Worm (Caenorhabditis elegans) whole organism, L1 larva: ENCODE measurements around the gene B0464.6.

Experiments
- ama-1 ChIP-seq: fragments of 150-350 bp; optimal IDR thresholded peaks from 2 replicates; lab custom pipeline; 2014
- ceh-82 ChIP-seq, 3 experiments: fragments of 150-350 bp in 1 of 3; sonication (generic microtip) in 2 of 3; optimal IDR thresholded peaks; 2 replicates each; lab custom pipeline; 2014 to 2017; ENCODE audit warnings: missing biosample characterization in 3 of 3, missing genetic modification characterization in 3 of 3
- ces-1 ChIP-seq: fragments of 150-350 bp; optimal IDR thresholded peaks from 2 replicates; lab custom pipeline; 2014; ENCODE audit warnings: missing biosample characterization, missing genetic modification reagents, missing genetic modification characterization
- dsc-1 ChIP-seq: sonication (generic microtip); optimal IDR thresholded peaks from 2 replicates; lab custom pipeline; 2016; ENCODE audit warnings: mild to moderate bottlenecking, missing genetic modification characterization, missing compliant biosample characterization
- fkh-10 ChIP-seq: sonication (generic microtip); optimal IDR thresholded peaks from 2 replicates; lab custom pipeline; 2017; ENCODE audit warnings: missing biosample characterization, missing genetic modification reagents, missing genetic modification characterization
- nhr-28 ChIP-seq: fragments of 150-350 bp; optimal IDR thresholded peaks from 2 replicates; lab custom pipeline; 2014; ENCODE audit warnings: missing biosample characterization, missing genetic modification characterization
- nhr-85 ChIP-seq: sonication (generic microtip); peaks from one replicate; lab custom pipeline; 2016; ENCODE audit warnings: missing genetic modification characterization, inconsistent platforms, missing compliant biosample characterization
- snpc-4 ChIP-seq: fragments of 150-350 bp; optimal IDR thresholded peaks from 2 replicates; lab custom pipeline; 2014; ENCODE audit warnings: missing biosample characterization, missing genetic modification characterization
- snu-23 ChIP-seq: sonication (generic microtip); optimal IDR thresholded peaks from 2 replicates; lab custom pipeline; 2016; ENCODE audit warnings: missing genetic modification characterization, missing compliant biosample characterization
- unc-130 ChIP-seq: fragments of 150-350 bp; optimal IDR thresholded peaks from 2 replicates; lab custom pipeline; 2017; ENCODE audit warnings: missing biosample characterization, missing genetic modification characterization, inconsistent platforms
- xbp-1 ChIP-seq: sonication (generic microtip); optimal IDR thresholded peaks from 2 replicates; lab custom pipeline; 2016; ENCODE audit warnings: missing genetic modification characterization, missing compliant biosample characterization
- ztf-11 ChIP-seq, 2 experiments: sonication (generic microtip); optimal IDR thresholded peaks; 2 replicates each; lab custom pipeline; 2016 to 2017; ENCODE audit warnings: missing genetic modification characterization in 2 of 2, missing biosample characterization in 1 of 2, missing compliant biosample characterization in 1 of 2

ce11 chrIII:9488027-9488426 is 22.3 kb upstream of the B0464.6 start:
- TF ChIP-seq snpc-4 (tag; lab: Kevin White, UChicago) (no peak), xbp-1 (tag; lab: Kevin White, UChicago) (no peak), nhr-85 (tag; lab: Kevin White, UChicago) (no peak), ama-1 (lab: Kevin White, UChicago) (no peak), snu-23 (no peak), nhr-28 (no peak), ceh-82 (tag; optimal IDR thresholded peaks at IDR 0.05; lab: Kevin White, UChicago) (no peak), ces-1 (GFP tag; lab: Kevin White, UChicago) (no peak), ztf-11 (tag; optimal IDR thresholded peaks at IDR 0.05; lab: Kevin White, UChicago) (no peak), fkh-10 (no peak), unc-130 (no peak), dsc-1 (tag; lab: Kevin White, UChicago) (no peak)
